Worm (Caenorhabditis elegans) whole organism, L1 larva: ENCODE data around the gene fkh-8.

Experiments
- C16A3.4 ChIP-seq: fragments of 150-350 bp; optimal IDR thresholded peaks from 2 replicates; lab custom pipeline; 2014; ENCODE audit warnings: missing biosample characterization, missing genetic modification characterization
- F16B12.6 ChIP-seq: fragments of 150-350 bp; optimal IDR thresholded peaks from 2 replicates; lab custom pipeline; 2014; ENCODE audit warnings: missing biosample characterization, missing genetic modification characterization
- aly-2 ChIP-seq: fragments of 150-350 bp; optimal IDR thresholded peaks from 2 replicates; lab custom pipeline; 2014; ENCODE audit warnings: missing biosample characterization, missing genetic modification characterization
- blmp-1 ChIP-seq: fragments of 150-350 bp; optimal IDR thresholded peaks from 2 replicates; lab custom pipeline; 2014; ENCODE audit warnings: missing biosample characterization, missing genetic modification characterization
- ceh-63 ChIP-seq: fragments of 200-800 bp; sonication (Bioruptor generic); optimal IDR thresholded peaks from 2 replicates; lab custom pipeline; 2018; ENCODE audit warnings: mild to moderate bottlenecking, missing genetic modification characterization, missing compliant biosample characterization
- ceh-82 ChIP-seq, 3 experiments: fragments of 150-350 bp in 1 of 3; sonication (generic microtip) in 2 of 3; optimal IDR thresholded peaks; 2 replicates each; lab custom pipeline; 2014 to 2017; ENCODE audit warnings: missing biosample characterization in 3 of 3, missing genetic modification characterization in 3 of 3
- ceh-88 ChIP-seq: fragments of 200-800 bp; sonication (Bioruptor generic); IDR thresholded peaks from 2 replicates; pipeline ENCODE4 v1.3.6; 2022; ENCODE audit warnings: missing genetic modification characterization, missing compliant biosample characterization
- dpl-1 ChIP-seq, 3 experiments: fragments of 150-350 bp in 2 of 3; sonication (generic microtip) in 1 of 3; optimal IDR thresholded peaks; 2 replicates each; lab custom pipeline; 2014 to 2017; ENCODE audit warnings: missing biosample characterization in 3 of 3, missing genetic modification characterization in 3 of 3, missing genetic modification reagents in 3 of 3
- efl-1 ChIP-seq, 4 experiments: fragments of 150-350 bp; optimal IDR thresholded peaks in 3 of 4; peaks in 1 of 4; 1 replicate in 1 of 4; 2 replicates in 3 of 4; lab custom pipeline; 2014; ENCODE audit warnings: missing biosample characterization in 2 of 4, missing genetic modification characterization in 2 of 4, missing genetic modification reagents in 2 of 4
- efl-3 ChIP-seq: fragments of 200-800 bp; sonication (Bioruptor generic); optimal IDR thresholded peaks from 2 replicates; lab custom pipeline; 2018; ENCODE audit warnings: mild to moderate bottlenecking, missing genetic modification characterization, missing compliant biosample characterization
- elt-2 ChIP-seq: sonication (generic microtip); optimal IDR thresholded peaks from 2 replicates; lab custom pipeline; 2016; ENCODE audit warnings: missing genetic modification characterization, mild to moderate bottlenecking, inconsistent platforms, missing compliant biosample characterization, missing genetic modification reagents
- elt-3 ChIP-seq, 6 experiments: fragments of 150-350 bp in 1 of 6; sonication (generic microtip); optimal IDR thresholded peaks; 2 replicates each; lab custom pipeline; 2017 to 2018; ENCODE audit warnings: missing biosample characterization in 6 of 6, missing genetic modification characterization in 6 of 6, inconsistent platforms in 1 of 6
- ets-5 ChIP-seq: fragments of 200-800 bp; sonication (Bioruptor generic); IDR thresholded peaks from 2 replicates; pipeline ENCODE4 v1.3.6; 2022; ENCODE audit warnings: missing genetic modification characterization, missing compliant biosample characterization
- fkh-8 ChIP-seq: sonication (generic microtip); optimal IDR thresholded peaks from 2 replicates; lab custom pipeline; 2016; ENCODE audit warnings: mild to moderate bottlenecking, missing genetic modification characterization, missing compliant biosample characterization
- grh-1 ChIP-seq: fragments of 200-800 bp; sonication (Bioruptor generic); IDR thresholded peaks from 2 replicates; pipeline ENCODE4 v1.3.6; 2022; ENCODE audit warnings: missing genetic modification reagents, missing genetic modification characterization, missing compliant biosample characterization
- hlh-17 ChIP-seq: fragments of 200-800 bp; sonication (Bioruptor generic); optimal IDR thresholded peaks from 2 replicates; lab custom pipeline; 2018; ENCODE audit warnings: missing genetic modification characterization, mild to moderate bottlenecking, missing compliant biosample characterization, moderate library complexity, borderline replicate concordance
- hlh-4 ChIP-seq: sonication (generic microtip); optimal IDR thresholded peaks from 2 replicates; lab custom pipeline; 2016; ENCODE audit warnings: mild to moderate bottlenecking, missing genetic modification characterization, missing compliant biosample characterization
- hpl-2 ChIP-seq: fragments of 150-350 bp; optimal IDR thresholded peaks from 2 replicates; lab custom pipeline; 2014; ENCODE audit warnings: missing biosample characterization, missing genetic modification reagents, missing genetic modification characterization
- irx-1 ChIP-seq: sonication (generic microtip); optimal IDR thresholded peaks from 2 replicates; lab custom pipeline; 2016; ENCODE audit warnings: missing genetic modification characterization, missing compliant biosample characterization
- isw-1 ChIP-seq: fragments of 200-800 bp; sonication (Bioruptor generic); IDR thresholded peaks from 2 replicates; pipeline ENCODE4 v1.3.6; 2022; ENCODE audit warnings: missing genetic modification characterization, missing compliant biosample characterization
- jun-1 ChIP-seq: fragments of 150-350 bp; optimal IDR thresholded peaks from 2 replicates; lab custom pipeline; 2014; ENCODE audit warnings: missing biosample characterization, missing genetic modification reagents, missing genetic modification characterization
- lin-14 ChIP-seq: fragments of 200-800 bp; sonication (Bioruptor generic); optimal IDR thresholded peaks from 2 replicates; lab custom pipeline; 2018; ENCODE audit warnings: mild to moderate bottlenecking, missing genetic modification characterization, moderate library complexity, missing compliant biosample characterization
- lin-15B ChIP-seq: fragments of 150-350 bp; sonication (generic microtip); optimal IDR thresholded peaks from 3 replicates; lab custom pipeline; 2014; ENCODE audit warnings: missing biosample characterization, missing genetic modification characterization
- lin-39 ChIP-seq: fragments of 150-350 bp; optimal IDR thresholded peaks from 2 replicates; lab custom pipeline; 2014; ENCODE audit warnings: missing biosample characterization, missing genetic modification reagents, missing genetic modification characterization
- lsy-2 ChIP-seq, 2 experiments: fragments of 150-350 bp; optimal IDR thresholded peaks; 2 replicates each; lab custom pipeline; 2014; ENCODE audit warnings: missing biosample characterization in 2 of 2, missing genetic modification characterization in 2 of 2
- mep-1 ChIP-seq: fragments of 150-350 bp; optimal IDR thresholded peaks from 2 replicates; lab custom pipeline; 2014; ENCODE audit warnings: missing biosample characterization, missing genetic modification characterization
- nhr-11 ChIP-seq: fragments of 150-350 bp; optimal IDR thresholded peaks from 2 replicates; lab custom pipeline; 2014; ENCODE audit warnings: missing biosample characterization, missing genetic modification characterization
- nhr-12 ChIP-seq: sonication (generic microtip); optimal IDR thresholded peaks from 2 replicates; lab custom pipeline; 2017; ENCODE audit warnings: missing biosample characterization, missing genetic modification characterization
- nhr-19 ChIP-seq: fragments of 200-800 bp; sonication (Bioruptor generic); conservative IDR thresholded peaks from 2 replicates; pipeline ENCODE4 v1.3.6; 2022; ENCODE audit warnings: missing genetic modification characterization, missing compliant biosample characterization
- nhr-28 ChIP-seq: fragments of 150-350 bp; optimal IDR thresholded peaks from 2 replicates; lab custom pipeline; 2014; ENCODE audit warnings: missing biosample characterization, missing genetic modification characterization
- nhr-84 ChIP-seq: sonication (generic microtip); optimal IDR thresholded peaks from 2 replicates; lab custom pipeline; 2017; ENCODE audit warnings: missing biosample characterization, missing genetic modification characterization
- nhr-85 ChIP-seq: sonication (generic microtip); peaks from one replicate; lab custom pipeline; 2016; ENCODE audit warnings: missing genetic modification characterization, inconsistent platforms, missing compliant biosample characterization
- nhr-90 ChIP-seq: sonication (generic microtip); optimal IDR thresholded peaks from 2 replicates; lab custom pipeline; 2016; ENCODE audit warnings: mild to moderate bottlenecking, missing genetic modification characterization, missing compliant biosample characterization; ENCODE audit not compliant: poor library complexity
- pag-3 ChIP-seq: sonication (generic microtip); optimal IDR thresholded peaks from 2 replicates; lab custom pipeline; 2017; ENCODE audit warnings: missing genetic modification characterization, mild to moderate bottlenecking, missing compliant biosample characterization, antibody characterized with exemption, borderline replicate concordance; ENCODE audit not compliant: insufficient read depth
- pqm-1 ChIP-seq: sonication (generic microtip); optimal IDR thresholded peaks from 3 replicates; lab custom pipeline; 2017; ENCODE audit warnings: missing biosample characterization, missing genetic modification characterization
- rnt-1 ChIP-seq: sonication (generic microtip); optimal IDR thresholded peaks from 2 replicates; lab custom pipeline; 2016; ENCODE audit warnings: mild to moderate bottlenecking, missing genetic modification characterization, moderate library complexity, missing compliant biosample characterization
- skn-1 ChIP-seq: fragments of 150-350 bp; optimal IDR thresholded peaks from 2 replicates; lab custom pipeline; 2014; ENCODE audit warnings: missing biosample characterization, missing genetic modification characterization
- snpc-4 ChIP-seq: fragments of 150-350 bp; optimal IDR thresholded peaks from 2 replicates; lab custom pipeline; 2014; ENCODE audit warnings: missing biosample characterization, missing genetic modification characterization
- sox-4 ChIP-seq: sonication (generic microtip); optimal IDR thresholded peaks from 2 replicates; lab custom pipeline; 2016; ENCODE audit warnings: missing genetic modification characterization, missing compliant biosample characterization
- sptf-1 ChIP-seq: fragments of 150-350 bp; optimal IDR thresholded peaks from 2 replicates; lab custom pipeline; 2014; ENCODE audit warnings: missing biosample characterization, missing genetic modification characterization
- sup-37 ChIP-seq: fragments of 200-800 bp; sonication (Bioruptor generic); optimal IDR thresholded peaks from 2 replicates; lab custom pipeline; 2018; ENCODE audit warnings: mild to moderate bottlenecking, missing genetic modification characterization, missing compliant biosample characterization
- unc-130 ChIP-seq: fragments of 150-350 bp; optimal IDR thresholded peaks from 2 replicates; lab custom pipeline; 2017; ENCODE audit warnings: missing biosample characterization, missing genetic modification characterization, inconsistent platforms
- unc-30 ChIP-seq: sonication (generic microtip); optimal IDR thresholded peaks from 2 replicates; lab custom pipeline; 2017; ENCODE audit warnings: missing biosample characterization, missing genetic modification characterization
- unc-62 ChIP-seq: fragments of 150-350 bp; optimal IDR thresholded peaks from 2 replicates; lab custom pipeline; 2014; ENCODE audit warnings: missing biosample characterization, missing genetic modification reagents, missing genetic modification characterization
- unc-98 ChIP-seq: fragments of 200-800 bp; sonication (Bioruptor generic); IDR thresholded peaks from 2 replicates; pipeline ENCODE4 v1.3.6; 2022; ENCODE audit warnings: missing genetic modification characterization, missing compliant biosample characterization
- vab-15 ChIP-seq: sonication (generic microtip); optimal IDR thresholded peaks from 2 replicates; lab custom pipeline; 2017; ENCODE audit warnings: missing genotype, mild to moderate bottlenecking, missing genetic modification characterization, missing compliant biosample characterization
- ztf-11 ChIP-seq, 2 experiments: sonication (generic microtip); optimal IDR thresholded peaks; 2 replicates each; lab custom pipeline; 2016 to 2017; ENCODE audit warnings: missing genetic modification characterization in 2 of 2, missing biosample characterization in 1 of 2, missing compliant biosample characterization in 1 of 2
- ztf-4 ChIP-seq: fragments of 150-350 bp; optimal IDR thresholded peaks from 2 replicates; lab custom pipeline; 2014; ENCODE audit warnings: missing biosample characterization, missing genetic modification characterization

fkh-8 gene

ce11 chrII:6173400-6173799 is 17.8 kb downstream of the fkh-8 start, which contains the start of gene F40H3.2:
Gene F40H3.2, plus strand, starts transcription at chrII:6173649.
- TF ChIP-seq mep-1 (tag; lab: Kevin White, UChicago) (no peak), isw-1 (GFP tag; lab: Robert Waterston, UW) (no peak), elt-2 (no peak), pag-3 (tag; lab: Kevin White, UChicago) (peak; percentile 27), elt-3 (tag; optimal IDR thresholded peaks at IDR 0.05; lab: Kevin White, UChicago) (no peak), hlh-17 (no peak), nhr-11 (tag; lab: Kevin White, UChicago) (no peak), vab-15 (no peak), snpc-4 (tag; lab: Kevin White, UChicago) (no peak), nhr-28 (tag; lab: Kevin White, UChicago) (no peak), unc-62 (GFP tag; lab: Kevin White, UChicago) (no peak), sptf-1 (tag; lab: Kevin White, UChicago) (no peak), hpl-2 (GFP tag; lab: Kevin White, UChicago) (no peak), irx-1 (tag; lab: Kevin White, UChicago) (no peak), skn-1 (no peak), ceh-88 (GFP tag; lab: Robert Waterston, UW) (no peak), lsy-2 (tag; optimal IDR thresholded peaks at IDR 0.05; lab: Kevin White, UChicago) (no peak), jun-1 (tag; lab: Kevin White, UChicago) (no peak), sup-37 (GFP tag; lab: Kevin White, UChicago) (no peak), lin-14 (peak; percentile 59), nhr-84 (no peak), nhr-12 (no peak), blmp-1 (peak; percentile 50), efl-3 (no peak), grh-1 (no peak), unc-30 (tag; lab: Kevin White, UChicago) (no peak), pqm-1 (tag; lab: Kevin White, UChicago) (no peak), fkh-8 (tag; lab: Kevin White, UChicago) (no peak), lin-15B (no peak), nhr-85 (tag; lab: Kevin White, UChicago) (peak; percentile 75), efl-1 (optimal IDR thresholded peaks at IDR 0.05; lab: Kevin White, UChicago) (no peak), efl-1 (GFP tag; optimal IDR thresholded peaks at IDR 0.05 in 1 of 2; lab: Kevin White, UChicago) (no peak), ztf-11 (tag; optimal IDR thresholded peaks at IDR 0.05; lab: Kevin White, UChicago) (no peak)
- TF ChIP-seq, all 84 proteins: peak for 4

- no peak for TF ChIP-seq ceh-63 (GFP tag; lab: Kevin White, UChicago)
- no peak for TF ChIP-seq efl-1 (optimal IDR thresholded peaks at IDR 0.05; lab: Kevin White, UChicago)
- peak in 1 of 2 experiments; percentile 41 for TF ChIP-seq efl-1 (GFP tag; optimal IDR thresholded peaks at IDR 0.05 in 1 of 2; lab: Kevin White, UChicago)
- peak; percentile 63 for TF ChIP-seq blmp-1
Observed at ce11 chrII:6171228-6171627, 20.0 kb downstream of the fkh-8 start, which contains the start of gene F40H3.3. Gene F40H3.3, plus strand, starts transcription at chrII:6171507.

ce11 chrII:6170236-6170635 is 21.0 kb downstream of the fkh-8 start:
- TF ChIP-seq dpl-1 (GFP tag; optimal IDR thresholded peaks at IDR 0.05; lab: Kevin White, UChicago) = no peak
- TF ChIP-seq ztf-4 (tag; lab: Kevin White, UChicago) = no peak
- TF ChIP-seq efl-1 (optimal IDR thresholded peaks at IDR 0.05; lab: Kevin White, UChicago) = no peak
- peak in 1 of 2 experiments; percentile 29 for TF ChIP-seq efl-1 (GFP tag; optimal IDR thresholded peaks at IDR 0.05 in 1 of 2; lab: Kevin White, UChicago)
- TF ChIP-seq sox-4 (tag; lab: Kevin White, UChicago) = no peak
- peak; percentile 68 for TF ChIP-seq lin-14
- TF ChIP-seq ceh-82 (tag; optimal IDR thresholded peaks at IDR 0.05; lab: Kevin White, UChicago) = no peak
- peak; percentile 25 for TF ChIP-seq rnt-1 (tag; lab: Kevin White, UChicago)
- TF ChIP-seq pag-3 (tag; lab: Kevin White, UChicago) = no peak
- no peak for TF ChIP-seq grh-1
- no peak for TF ChIP-seq nhr-90 (tag; lab: Kevin White, UChicago)
- no peak for TF ChIP-seq pqm-1 (tag; lab: Kevin White, UChicago)
- no peak for TF ChIP-seq nhr-19 (GFP tag; lab: Robert Waterston, UW)
- no peak for TF ChIP-seq hlh-4 (tag; lab: Kevin White, UChicago)
- no peak for TF ChIP-seq F16B12.6 (tag; lab: Kevin White, UChicago)
- TF ChIP-seq C16A3.4 (tag; lab: Kevin White, UChicago) = no peak
- TF ChIP-seq hlh-17 = no peak
- TF ChIP-seq ets-5 (GFP tag; lab: Robert Waterston, UW) = no peak
- TF ChIP-seq aly-2 (tag; lab: Kevin White, UChicago) = no peak
- TF ChIP-seq unc-98 (GFP tag; lab: Robert Waterston, UW) = no peak
- TF ChIP-seq lin-39 (tag; lab: Kevin White, UChicago) = no peak
- peak; percentile 3 for TF ChIP-seq unc-130 (tag; lab: Kevin White, UChicago)
- TF ChIP-seq, all 84 proteins: peak for 4
